Worm (Caenorhabditis elegans): ENCODE measurements around the gene F20G2.5.

Gene F20G2.5

DNA sequence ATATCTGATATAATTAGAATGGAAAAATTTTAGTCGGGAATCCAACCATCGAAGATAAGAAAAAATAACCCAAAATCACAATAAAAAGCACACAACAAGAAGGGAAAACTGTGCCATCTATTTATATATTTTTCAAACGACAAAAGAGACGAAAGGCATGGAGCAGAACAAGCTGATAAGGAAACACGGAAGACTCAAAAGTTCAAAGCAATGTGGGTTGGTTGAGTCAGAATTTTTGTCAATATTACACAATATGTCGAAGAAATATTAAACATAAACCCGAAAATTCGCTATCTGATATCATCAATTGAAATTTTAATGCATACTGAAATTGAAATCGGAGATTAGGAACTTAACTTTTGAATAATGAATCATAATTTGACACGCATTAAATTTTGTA is 26.4 kb upstream of the F20G2.5 start, which contains the start of gene F35E12.9 (continued):
- no peak for TF ChIP-seq nhr-42 (GFP tag; IDR thresholded peaks at IDR 0.05)
- no peak for TF ChIP-seq Y5F2A.4 (GFP tag; optimal IDR thresholded peaks at IDR 0.05)
- TF ChIP-seq lin-29 (GFP tag; IDR thresholded peaks at IDR 0.05), result no peak
- no peak for TF ChIP-seq lin-13 (GFP tag; optimal IDR thresholded peaks at IDR 0.05)
- peak; percentile 16 for TF ChIP-seq zip-2 (tag; optimal IDR thresholded peaks at IDR 0.05)
- TF ChIP-seq unc-130 (GFP tag; optimal IDR thresholded peaks at IDR 0.05), result no peak
- TF ChIP-seq nhr-102 (tag; optimal IDR thresholded peaks at IDR 0.05), result peak; percentile 24
- no peak for TF ChIP-seq D1046.2 (GFP tag; IDR thresholded peaks at IDR 0.05)
- TF ChIP-seq F26F4.8 (GFP tag; conservative IDR thresholded peaks at IDR 0.05), result no peak
- peak; percentile 98 for TF ChIP-seq pqm-1 (tag; optimal IDR thresholded peaks at IDR 0.05)
- TF ChIP-seq fkh-10 (GFP tag; optimal IDR thresholded peaks at IDR 0.05), result no peak
- TF ChIP-seq saeg-2 (GFP tag; IDR thresholded peaks at IDR 0.05), result no peak
- no peak for TF ChIP-seq aly-2 (tag; optimal IDR thresholded peaks at IDR 0.05)
- no peak for TF ChIP-seq nhr-25 (tag; optimal IDR thresholded peaks at IDR 0.05; ENCODE audit: borderline replicate concordance, insufficient read depth)
- TF ChIP-seq T26A8.4 (GFP tag; IDR thresholded peaks at IDR 0.05), result no peak
- no peak for TF ChIP-seq lin-15B (tag; optimal IDR thresholded peaks at IDR 0.05)
- TF ChIP-seq ZK337.2 (GFP tag; IDR thresholded peaks at IDR 0.05), result no peak
- no peak for TF ChIP-seq lin-1 (GFP tag; IDR thresholded peaks at IDR 0.05)
- TF ChIP-seq nhr-77 (tag; optimal IDR thresholded peaks at IDR 0.05), result peak; percentile 35
- TF ChIP-seq ZK546.5 (tag; optimal IDR thresholded peaks at IDR 0.05), result no peak
- TF ChIP-seq snpc-1.2 (GFP tag; IDR thresholded peaks at IDR 0.05), result no peak
- TF ChIP-seq tra-1 (GFP tag; IDR thresholded peaks at IDR 0.05), result no peak
- no peak for TF ChIP-seq arid-1 (GFP tag; conservative IDR thresholded peaks at IDR 0.05)

DNA sequence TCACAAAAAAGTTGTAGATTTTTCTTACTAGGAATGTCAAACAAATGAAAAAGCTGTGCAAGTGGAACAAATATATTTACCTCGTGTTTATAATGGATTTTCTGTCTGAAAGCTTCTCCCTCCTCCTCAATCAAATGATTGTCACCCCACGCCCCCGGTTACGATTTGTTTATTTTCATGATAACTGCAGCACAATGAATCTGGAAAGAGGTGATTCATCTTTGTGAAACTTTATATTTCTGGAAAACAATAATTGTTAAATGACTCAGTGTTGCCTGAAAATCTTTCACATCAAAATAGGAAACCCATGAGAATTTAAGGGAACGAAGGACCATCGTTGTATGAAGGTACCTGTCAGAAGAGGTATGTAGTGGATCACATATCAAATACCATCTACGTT is 22.7 kb upstream of the F20G2.5 start, which contains the start of gene F35E12.10:
Gene F35E12.10, minus strand, starts transcription at position 101 of the 400 bp plus-strand sequence.
- TF ChIP-seq unc-62 (GFP tag; optimal IDR thresholded peaks at IDR 0.05 in 1 of 2), result peak in 1 of 2 experiments; percentile 37
- no peak for TF ChIP-seq unc-62 (tag; optimal IDR thresholded peaks at IDR 0.05)
- no peak for TF ChIP-seq mdt-29 (GFP tag; IDR thresholded peaks at IDR 0.05)
- no peak for TF ChIP-seq attf-4 (tag; optimal IDR thresholded peaks at IDR 0.05)
- peak; percentile 69 for TF ChIP-seq aha-1 (tag)
- TF ChIP-seq mxl-2 (GFP tag; conservative IDR thresholded peaks at IDR 0.05), result no peak

DNA sequence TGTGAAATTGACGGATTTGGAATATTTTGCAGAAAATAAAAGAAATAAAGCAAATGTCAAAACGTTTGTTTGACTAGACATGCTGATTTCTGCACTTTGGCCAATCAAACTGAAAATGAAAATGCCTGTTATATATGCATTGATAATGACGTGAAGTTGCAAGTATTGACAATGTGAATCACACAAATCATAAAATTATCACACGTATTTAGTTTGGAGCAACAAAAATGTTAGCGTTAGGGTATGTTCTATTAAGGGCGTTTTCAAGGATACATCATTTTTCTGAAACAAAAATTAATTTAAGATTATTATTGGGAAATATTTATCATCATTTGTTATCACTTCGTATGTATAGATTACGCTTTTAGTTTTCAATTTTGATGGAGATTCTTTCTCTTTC is 19.5 kb upstream of the F20G2.5 start, which contains the start of gene cld-9:
Gene cld-9, minus strand, starts transcription at position 81 of the 400 bp plus-strand sequence.
- TF ChIP-seq R02D3.7 (tag; optimal IDR thresholded peaks at IDR 0.05), result no peak
- TF ChIP-seq nhr-28 (tag; optimal IDR thresholded peaks at IDR 0.05), result peak; percentile 0
- TF ChIP-seq pqm-1 (tag; optimal IDR thresholded peaks at IDR 0.05), result peak; percentile 51
- TF ChIP-seq mdl-1 (tag; optimal IDR thresholded peaks at IDR 0.05), result no peak
- TF ChIP-seq zag-1 (tag; optimal IDR thresholded peaks at IDR 0.05), result no peak
- peak; percentile 7 for TF ChIP-seq hlh-11 (tag; optimal IDR thresholded peaks at IDR 0.05)
- TF ChIP-seq Y75B8A.6 (GFP tag; IDR thresholded peaks at IDR 0.05), result no peak
- peak; percentile 65 for TF ChIP-seq dmd-6 (GFP tag; IDR thresholded peaks at IDR 0.05)
- TF ChIP-seq egl-43 (GFP tag; IDR thresholded peaks at IDR 0.05), result no peak
- 0 out of 2 replicates have a peak, but pooled peaks have one; percentile 30 for TF ChIP-seq php-3 (GFP tag; IDR thresholded peaks at IDR 0.05)
- TF ChIP-seq nhr-77 (tag; optimal IDR thresholded peaks at IDR 0.05), result peak; percentile 28
- no peak for TF ChIP-seq nhr-10 (tag; optimal IDR thresholded peaks at IDR 0.05)
- TF ChIP-seq ceh-32 (tag; optimal IDR thresholded peaks at IDR 0.05; ENCODE audit: poor library complexity), result no peak
- TF ChIP-seq ces-1 (GFP tag; optimal IDR thresholded peaks at IDR 0.05), result no peak
- TF ChIP-seq mxl-2 (GFP tag; conservative IDR thresholded peaks at IDR 0.05), result no peak
- no peak for TF ChIP-seq F49E8.2 (tag; optimal IDR thresholded peaks at IDR 0.05; ENCODE audit: borderline replicate concordance)
- no peak for TF ChIP-seq skn-1 (tag; optimal IDR thresholded peaks at IDR 0.05)
- TF ChIP-seq nhr-25 (tag; optimal IDR thresholded peaks at IDR 0.05; ENCODE audit: borderline replicate concordance, insufficient read depth), result no peak
- no peak for TF ChIP-seq daf-16 (GFP tag; optimal IDR thresholded peaks at IDR 0.05)
- TF ChIP-seq daf-16 (tag; optimal IDR thresholded peaks at IDR 0.05), result peak; percentile 63
- TF ChIP-seq spr-3 (GFP tag; optimal IDR thresholded peaks at IDR 0.05), result no peak
- no peak for TF ChIP-seq mxl-3 (GFP tag; optimal IDR thresholded peaks at IDR 0.05)

Data from whole organism, L4 larva.